Worm (Caenorhabditis elegans) whole organism, dauer: ENCODE data around the gene hars-1.

ENCODE experiments used
- unc-62 ChIP-seq: sonication (generic microtip); optimal IDR thresholded peaks from 2 replicates; lab custom pipeline; 2017; ENCODE audit warnings: missing biosample characterization, missing genetic modification reagents, missing genetic modification characterization

The hars-1 gene

DNA sequence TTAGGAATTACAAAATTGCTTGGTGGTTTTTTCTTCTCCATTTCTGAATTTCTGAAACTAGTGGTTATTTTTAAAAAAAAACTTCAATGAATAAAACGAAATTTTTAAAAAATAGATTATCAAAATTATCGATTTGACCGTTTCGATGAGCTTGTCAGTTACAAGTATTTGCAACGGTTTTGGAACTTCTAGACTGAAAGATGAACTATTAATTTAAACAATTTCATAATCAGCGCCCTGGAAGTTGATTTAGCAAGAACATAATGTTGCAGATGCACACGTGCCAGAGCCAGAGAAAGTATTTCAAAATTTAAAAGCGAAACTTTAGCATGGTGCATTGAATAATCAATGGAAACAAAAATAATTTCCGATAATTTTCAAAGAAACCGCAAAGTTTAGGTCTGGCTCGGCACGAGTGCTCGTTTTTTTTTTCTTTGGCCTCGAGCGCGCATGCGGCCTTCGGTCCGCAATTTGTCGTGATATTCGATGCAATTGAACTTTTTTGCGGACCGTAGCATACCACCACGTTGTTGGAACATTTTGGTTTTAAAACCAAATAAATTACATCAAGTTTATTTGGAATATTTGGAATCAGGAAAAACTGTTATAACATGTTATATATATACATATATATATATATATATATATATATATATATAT is 15.9 kb upstream of the hars-1 start, which contains the start of gene T11G6.5:
Gene T11G6.5, minus strand, starts transcription at position 51 of the 660 bp plus-strand sequence.
- no peak for TF ChIP-seq unc-62 (GFP tag; lab: Kevin White, UChicago)

ce11 chrIV:10851136-10851535 is 7.6 kb upstream of the hars-1 start:
- no peak for TF ChIP-seq unc-62 (GFP tag; lab: Kevin White, UChicago)

DNA sequence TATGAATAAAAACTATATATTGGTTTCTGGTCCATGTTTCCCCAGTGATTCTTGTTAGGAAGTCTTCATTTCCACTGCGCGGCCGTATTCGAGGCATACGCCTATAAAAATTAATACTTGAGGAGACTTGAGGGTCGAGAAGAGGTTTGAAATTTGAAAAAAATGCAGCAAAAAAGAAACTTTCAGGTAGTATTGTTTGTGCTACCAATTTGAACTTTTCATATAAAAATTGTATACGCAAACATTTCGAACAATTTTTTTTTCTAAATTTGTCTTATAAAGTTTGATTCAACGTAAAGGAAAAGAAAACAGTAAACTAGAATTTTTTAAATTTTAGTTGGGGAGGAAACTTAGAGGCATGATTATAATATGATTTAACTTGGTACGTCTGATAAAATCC is 6.9 kb upstream of the hars-1 start, which contains the start of gene T11G6.4:
Gene T11G6.4, minus strand, starts transcription at position 101 of the 400 bp plus-strand sequence.
- no peak for TF ChIP-seq unc-62 (GFP tag; lab: Kevin White, UChicago)

DNA sequence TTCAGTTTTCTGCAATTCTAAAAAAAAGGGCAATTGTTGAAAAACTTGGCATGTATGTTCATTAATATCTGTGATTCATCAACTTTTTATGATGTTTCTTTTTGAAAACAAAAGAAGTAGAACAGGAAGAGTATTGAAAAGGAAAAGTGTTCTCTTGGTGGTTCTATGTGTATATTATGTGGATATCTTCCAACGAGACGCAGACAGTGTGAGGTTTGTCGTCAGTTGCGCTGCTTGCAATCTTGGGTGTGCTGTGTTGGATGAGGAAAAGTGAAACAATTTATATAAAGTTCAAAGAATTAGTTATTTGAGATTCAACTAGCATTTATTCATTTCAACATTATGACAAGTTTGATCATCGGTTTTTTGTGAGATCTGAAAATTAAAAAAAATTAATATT is 6.4 kb upstream of the hars-1 start:
- TF ChIP-seq unc-62 (GFP tag; lab: Kevin White, UChicago) = no peak

ce11 chrIV:10854042-10854441 is 4.7 kb upstream of the hars-1 start:
- no peak for TF ChIP-seq unc-62 (GFP tag; lab: Kevin White, UChicago)

- TF ChIP-seq unc-62 (GFP tag; lab: Kevin White, UChicago) = no peak
Observed at ce11 chrIV:10855049-10855448, 3.7 kb upstream of the hars-1 start, which contains the start of gene T11G6.3. T11G6.3 (minus strand) TSS chrIV:10855237.

- TF ChIP-seq unc-62 (GFP tag; lab: Kevin White, UChicago) = no peak
Observed at ce11 chrIV:10855946-10856345, 2.8 kb upstream of the hars-1 start.

ce11 chrIV:10861102-10861501 is 2.3 kb downstream of the hars-1 start, which contains the start of gene rbm-22:
rbm-22 (plus strand) TSS chrIV:10861402.
- no peak for TF ChIP-seq unc-62 (GFP tag; lab: Kevin White, UChicago)

ce11 chrIV:10864031-10864430 is 5.3 kb downstream of the hars-1 start, which contains the start of gene nish-1:
nish-1 (plus strand) TSS chrIV:10864331.
- TF ChIP-seq unc-62 (GFP tag; lab: Kevin White, UChicago) = no peak

DNA sequence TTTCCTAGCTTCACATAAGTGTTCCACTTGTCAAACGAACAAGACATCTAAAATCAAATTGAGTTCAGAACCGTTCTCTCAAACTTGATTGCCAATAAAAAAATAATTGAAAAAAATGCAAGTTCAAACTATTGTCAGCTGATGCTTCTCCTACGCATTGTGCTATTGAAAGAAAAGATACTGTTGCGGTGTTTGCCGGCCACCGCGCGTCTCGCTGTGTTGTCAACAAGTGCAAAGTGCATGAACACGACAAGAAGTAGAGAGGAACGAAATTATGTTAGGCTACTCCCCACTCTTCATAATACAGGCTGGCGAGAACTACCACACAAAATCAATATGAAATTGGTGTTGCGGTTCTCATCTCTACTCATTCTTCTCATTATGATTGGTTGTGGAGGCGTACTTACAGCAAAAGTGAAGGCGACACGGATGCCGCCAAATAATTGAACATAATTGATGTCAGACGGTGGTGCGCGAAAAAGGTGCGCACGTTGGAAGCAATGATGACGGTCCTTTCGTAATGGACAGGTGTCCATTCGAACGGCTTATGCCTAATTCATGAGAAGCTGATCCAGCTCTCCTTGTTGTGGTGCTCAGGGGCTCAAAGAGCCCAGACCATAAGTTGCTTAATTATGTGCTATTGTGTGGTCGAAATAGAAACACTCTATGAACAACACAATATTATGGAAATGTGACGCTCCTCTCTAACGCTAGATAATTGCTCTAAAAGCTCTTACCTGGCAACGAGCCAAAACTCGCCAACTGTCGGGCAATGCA is 8.8 kb downstream of the hars-1 start:
- no peak for TF ChIP-seq unc-62 (GFP tag; lab: Kevin White, UChicago)

DNA sequence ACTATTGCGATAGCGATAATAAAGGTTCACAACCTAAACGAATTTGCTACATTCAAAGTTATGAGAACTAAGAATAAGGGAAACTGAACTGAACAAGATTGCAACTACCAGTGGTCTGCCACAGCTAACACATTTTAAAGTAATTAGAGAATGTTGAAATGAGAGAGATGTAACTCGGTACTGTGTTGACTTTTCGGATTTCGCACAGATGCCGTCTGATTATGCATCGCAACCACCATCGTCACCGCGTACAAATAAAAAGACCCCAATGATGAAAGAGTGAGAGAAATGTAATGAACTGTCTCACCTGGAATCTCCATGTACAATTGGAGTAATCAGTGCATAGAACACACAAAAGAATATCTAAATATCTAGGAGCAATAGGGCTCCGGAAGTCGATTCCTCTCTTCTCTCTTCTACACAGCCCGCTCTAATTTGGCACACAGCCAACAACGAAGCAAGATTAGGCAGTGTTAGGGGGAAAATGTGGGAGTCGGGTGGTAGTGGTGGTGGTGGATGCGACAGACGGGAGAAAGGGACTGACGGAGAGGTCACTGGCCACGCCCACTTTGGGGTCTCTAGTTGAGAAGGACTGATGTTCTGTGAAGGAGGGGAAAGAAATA is 10.0 kb downstream of the hars-1 start, which contains the start of gene F13E9.11:
Gene F13E9.11, minus strand, starts transcription at position 507 of the 623 bp plus-strand sequence.
- no peak for TF ChIP-seq unc-62 (GFP tag; lab: Kevin White, UChicago)

DNA sequence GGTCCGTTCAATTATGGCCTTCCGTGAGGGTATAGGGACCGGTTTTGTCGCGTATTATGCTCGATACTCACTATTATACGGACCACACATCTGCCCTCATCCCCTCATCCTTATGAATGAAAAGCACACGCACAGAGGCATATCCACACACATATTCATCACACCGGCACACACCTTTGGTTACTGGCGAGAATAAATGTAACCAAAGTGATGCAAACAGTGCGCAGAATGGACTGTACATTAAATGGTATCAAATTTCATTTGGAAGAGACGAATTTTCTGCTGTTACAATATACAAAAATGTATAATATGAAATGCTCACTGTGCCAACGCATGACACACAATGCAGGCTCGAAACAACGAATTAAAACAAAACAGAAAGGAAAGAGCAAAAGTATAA is 10.9 kb downstream of the hars-1 start:
- TF ChIP-seq unc-62 (GFP tag; lab: Kevin White, UChicago) = no peak

- no peak for TF ChIP-seq unc-62 (GFP tag; lab: Kevin White, UChicago)
Observed at ce11 chrIV:10870158-10870557, 11.4 kb downstream of the hars-1 start.

DNA sequence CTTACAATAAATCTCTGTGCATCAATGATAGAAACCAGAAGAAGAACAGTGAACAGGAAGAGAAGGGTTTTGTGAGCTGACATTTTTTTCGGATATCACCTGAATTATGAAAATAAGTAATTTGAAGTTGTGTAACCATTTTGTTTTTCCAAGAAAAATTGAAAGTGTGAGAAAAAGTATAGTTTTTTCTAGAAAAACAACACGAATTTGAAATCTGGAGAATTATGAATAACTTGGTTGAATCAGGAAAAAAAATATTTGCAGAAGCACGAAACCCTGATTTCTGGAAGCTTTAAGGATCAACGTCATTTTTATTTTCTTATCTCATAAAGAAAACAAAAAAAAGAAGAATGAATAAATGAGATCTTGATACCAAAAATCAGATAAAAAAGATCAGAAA is 15.8 kb downstream of the hars-1 start, which contains the start of gene F13E9.12:
Gene F13E9.12, minus strand, starts transcription at position 101 of the 400 bp plus-strand sequence.
- no peak for TF ChIP-seq unc-62 (GFP tag; lab: Kevin White, UChicago)

DNA sequence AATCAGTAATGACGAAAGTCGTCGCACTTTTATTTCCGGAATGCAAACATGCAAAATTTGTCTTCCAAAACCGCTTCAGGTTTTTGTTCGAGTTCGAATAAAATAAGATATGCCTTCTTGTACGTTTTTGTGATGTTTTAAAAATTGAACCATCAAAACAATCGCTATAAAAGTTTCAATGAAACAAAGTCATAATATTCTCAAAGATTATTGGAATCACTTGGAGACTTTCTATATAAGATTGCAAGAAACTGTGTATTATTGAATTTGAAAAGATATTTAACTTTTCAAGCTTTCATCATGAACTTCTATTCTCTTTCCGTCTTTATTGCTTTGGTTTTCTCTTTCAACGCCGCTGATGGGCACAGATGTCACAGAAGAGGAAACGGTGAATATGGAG is 18.1 kb downstream of the hars-1 start, which contains the start of gene fipr-14:
Gene fipr-14, plus strand, starts transcription at position 301 of the 400 bp plus-strand sequence.
- TF ChIP-seq unc-62 (GFP tag; lab: Kevin White, UChicago) = no peak

ce11 chrIV:10879542-10879941 is 20.8 kb downstream of the hars-1 start, which contains the start of gene sdz-13:
sdz-13 (minus strand) TSS chrIV:10879642.
- no peak for TF ChIP-seq unc-62 (GFP tag; lab: Kevin White, UChicago)
